Worm (Caenorhabditis elegans): ENCODE data around the gene C08E3.13.

DNA sequence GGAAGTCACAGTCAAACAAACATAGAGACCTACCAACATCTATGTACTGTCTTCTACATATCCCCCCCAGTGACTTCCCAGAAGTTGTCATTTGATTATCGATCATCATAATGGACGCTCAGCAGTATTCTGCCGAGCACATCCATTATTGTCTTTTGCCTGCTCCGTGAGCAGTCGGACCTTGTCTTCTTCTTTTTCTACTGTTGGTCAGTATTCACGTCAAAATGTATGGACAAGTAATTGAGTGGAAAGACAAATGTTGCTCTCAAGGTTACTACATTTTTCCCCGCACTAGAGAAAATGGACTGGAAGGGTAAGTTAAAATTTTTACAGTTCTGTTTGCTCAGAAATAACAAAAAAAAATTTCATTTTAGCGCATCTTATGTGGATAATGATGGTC is 22.8 kb upstream of the C08E3.13 start, which contains the start of gene btb-12:
- no peak for TF ChIP-seq mep-1 (tag; optimal IDR thresholded peaks at IDR 0.05)
- no peak for TF ChIP-seq nhr-12 (tag; optimal IDR thresholded peaks at IDR 0.05)
- no peak for TF ChIP-seq drap-1 (GFP tag; optimal IDR thresholded peaks at IDR 0.05)
- no peak for TF ChIP-seq lin-13 (tag; optimal IDR thresholded peaks at IDR 0.05)
- TF ChIP-seq unc-39 (tag; optimal IDR thresholded peaks at IDR 0.05), result no peak
- no peak for TF ChIP-seq lsy-2 (tag; optimal IDR thresholded peaks at IDR 0.05)
- TF ChIP-seq nhr-76 (tag; optimal IDR thresholded peaks at IDR 0.05), result no peak
- TF ChIP-seq unc-62 (GFP tag; optimal IDR thresholded peaks at IDR 0.05), result no peak
- TF ChIP-seq sptf-1 (tag; optimal IDR thresholded peaks at IDR 0.05), result no peak
- no peak for TF ChIP-seq pha-4 (tag; optimal IDR thresholded peaks at IDR 0.05)
- no peak for TF ChIP-seq nhr-237 (tag; optimal IDR thresholded peaks at IDR 0.05)
- peak; percentile 6 for TF ChIP-seq ceh-39 (tag; optimal IDR thresholded peaks at IDR 0.05)
- TF ChIP-seq ces-1 (GFP tag; optimal IDR thresholded peaks at IDR 0.05), result no peak

Measured in whole organism, mixed stage, embryonic.